Worm (Caenorhabditis elegans): ENCODE results near the gene F45E1.4.

DNA sequence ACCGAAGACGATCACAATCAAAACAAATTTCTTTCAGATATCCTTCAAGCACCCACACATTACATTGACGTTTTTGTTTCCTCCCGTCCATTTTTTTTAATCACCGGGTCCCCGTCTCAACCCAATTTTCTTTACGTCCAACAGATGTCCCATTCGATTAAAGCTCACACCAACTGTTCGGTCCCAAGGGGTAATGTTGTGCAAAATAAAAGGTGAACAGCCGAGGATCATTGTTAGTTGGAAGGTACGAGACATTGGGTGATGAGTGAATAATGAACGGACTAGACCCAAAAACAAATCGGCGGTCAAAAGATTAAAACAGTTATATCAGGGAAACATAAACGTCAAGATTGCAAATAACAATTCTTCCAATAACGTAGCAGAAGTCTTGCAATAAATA lies 40.3 kb upstream of the F45E1.4 start:
- TF ChIP-seq fkh-10 (GFP tag; optimal IDR thresholded peaks at IDR 0.05): no peak
- TF ChIP-seq nhr-76 (tag; optimal IDR thresholded peaks at IDR 0.05): no peak
- no peak for TF ChIP-seq ztf-11 (tag; optimal IDR thresholded peaks at IDR 0.05)
